Worm (Caenorhabditis elegans) whole organism, late embryonic: ENCODE data around the gene R10F2.4.

Experiments used
- ceh-34 ChIP-seq: sonication (generic microtip); optimal IDR thresholded peaks from 2 replicates; lab custom pipeline; 2016; ENCODE audit warnings: mild to moderate bottlenecking, missing genetic modification characterization, missing compliant biosample characterization
- elt-2 ChIP-seq: sonication (generic microtip); optimal IDR thresholded peaks from 2 replicates; lab custom pipeline; 2016; ENCODE audit warnings: missing genetic modification reagents, missing genetic modification characterization, missing compliant biosample characterization
- fkh-10 ChIP-seq: fragments of 150-350 bp; optimal IDR thresholded peaks from 2 replicates; lab custom pipeline; 2014; ENCODE audit warnings: missing biosample characterization, missing genetic modification reagents, missing genetic modification characterization
- pha-4 ChIP-seq: fragments of 150-350 bp; optimal IDR thresholded peaks from 2 replicates; lab custom pipeline; 2018; ENCODE audit warnings: missing biosample characterization, missing genetic modification reagents, missing genetic modification characterization
- pqm-1 ChIP-seq: sonication (generic microtip); optimal IDR thresholded peaks from 2 replicates; lab custom pipeline; 2016; ENCODE audit warnings: missing genetic modification characterization, missing compliant biosample characterization
- sox-4 ChIP-seq: sonication (generic microtip); optimal IDR thresholded peaks from 2 replicates; lab custom pipeline; 2017; ENCODE audit warnings: mild to moderate bottlenecking, missing genetic modification characterization, inconsistent platforms, missing compliant biosample characterization
- tbx-2 ChIP-seq: sonication (generic microtip); optimal IDR thresholded peaks from 2 replicates; lab custom pipeline; 2016; ENCODE audit warnings: missing genetic modification characterization, missing compliant biosample characterization
- unc-3 ChIP-seq, 2 experiments: fragments of 200-800 bp in 1 of 2; sonication (Bioruptor generic) in 1 of 2; sonication (generic microtip) in 1 of 2; conservative IDR thresholded peaks in 1 of 2; optimal IDR thresholded peaks in 1 of 2; 2 replicates each; pipeline versions ENCODE4 v1.3.6 to Lab custom; 2016 to 2022; ENCODE audit warnings: missing compliant biosample characterization in 2 of 2, missing genetic modification characterization in 2 of 2, missing genetic modification reagents in 1 of 2

DNA sequence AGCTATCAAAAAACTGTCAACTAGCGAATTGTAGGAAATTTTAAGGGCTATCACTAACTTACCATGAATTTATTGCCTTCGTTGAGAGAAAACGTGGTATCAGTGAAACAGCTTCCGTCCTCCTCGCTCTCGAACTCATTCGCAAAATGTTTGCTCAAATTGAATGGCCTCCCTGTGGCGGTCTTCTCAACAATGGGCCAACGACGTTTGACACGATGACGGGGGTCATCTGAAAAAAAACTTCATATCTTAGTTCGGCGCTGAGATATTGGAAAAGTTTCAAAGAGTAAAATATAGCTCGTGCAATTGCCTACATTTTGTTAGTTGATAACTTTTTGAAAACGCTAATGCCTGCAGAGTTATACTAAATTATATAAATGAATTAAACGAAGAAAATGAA, 18.7 kb upstream of the R10F2.4 start:
- TF ChIP-seq fkh-10 (GFP tag; lab: Kevin White, UChicago) (no peak), elt-2 (tag; lab: Kevin White, UChicago) (no peak), sox-4 (tag; lab: Kevin White, UChicago) (no peak), pha-4 (tag; lab: Kevin White, UChicago) (no peak), tbx-2 (tag; lab: Kevin White, UChicago) (no peak), ceh-34 (tag; lab: Kevin White, UChicago) (no peak), unc-3 (GFP tag; conservative IDR thresholded peaks at IDR 0.05; lab: Robert Waterston, UW) (no peak), unc-3 (tag; optimal IDR thresholded peaks at IDR 0.05; lab: Kevin White, UChicago) (no peak), pqm-1 (tag; lab: Kevin White, UChicago) (no peak)
